Worm (Caenorhabditis elegans): ENCODE data around the gene rpc-1.

DNA sequence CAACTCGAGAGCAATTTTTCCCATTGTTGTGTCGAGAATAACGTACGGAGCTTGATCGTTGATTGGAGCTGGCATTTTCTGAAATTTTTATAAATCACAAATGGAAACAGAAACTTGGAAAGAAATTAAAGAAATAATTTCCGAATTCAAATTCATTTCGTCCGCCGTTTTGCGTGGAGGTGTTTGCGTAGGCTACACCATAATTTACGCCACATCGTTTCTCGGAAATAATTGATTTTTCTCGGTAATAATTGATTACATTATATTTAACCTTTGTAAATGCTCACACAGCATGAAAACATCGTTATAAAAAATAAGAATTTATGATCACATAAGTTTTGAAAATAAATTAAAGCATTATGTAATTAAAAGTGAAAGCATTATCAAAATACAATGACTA, 32.4 kb downstream of the rpc-1 start, which contains the start of gene cyn-12:
- TF ChIP-seq him-1 (tag; optimal IDR thresholded peaks at IDR 0.05) (no peak), W03F9.2 (tag; optimal IDR thresholded peaks at IDR 0.05) (no peak), dao-5 (tag; optimal IDR thresholded peaks at IDR 0.05) (no peak)
